Worm (Caenorhabditis elegans) whole organism, late embryonic: ENCODE results near the gene fbxa-114.

Experiments used
- T23F11.4 ChIP-seq: fragments of 200-800 bp; sonication (Bioruptor generic); optimal IDR thresholded peaks from 2 replicates; lab custom pipeline; 2018; ENCODE audit warnings: mild to moderate bottlenecking, missing genetic modification characterization, missing compliant biosample characterization
- ama-1 ChIP-seq: fragments of 150-350 bp; optimal IDR thresholded peaks from 2 replicates; lab custom pipeline; 2014

DNA sequence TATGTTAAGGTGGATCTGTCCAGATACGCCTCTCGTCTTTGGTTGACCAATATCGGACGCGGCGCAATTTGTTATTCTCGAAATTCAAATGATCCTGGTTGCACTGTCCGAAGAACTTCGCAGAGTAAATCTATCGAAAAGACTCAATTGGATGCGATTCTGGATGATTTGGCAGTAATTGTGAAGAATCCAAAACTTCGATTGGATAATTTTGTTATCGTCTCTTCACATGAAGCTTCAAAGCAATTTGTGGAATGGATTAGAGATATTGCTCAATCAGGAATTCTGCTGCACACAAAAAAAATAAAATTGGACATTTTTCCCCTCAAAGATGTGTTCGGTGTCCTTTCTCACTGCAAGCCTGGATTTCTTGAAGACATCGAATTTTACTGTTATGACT lies 1.8 kb upstream of the fbxa-114 start:
- TF ChIP-seq T23F11.4 (GFP tag; lab: Kevin White, UChicago) (no peak), ama-1 (lab: Kevin White, UChicago) (no peak)
